Worm (Caenorhabditis elegans): ENCODE measurements around the gene Y38E10A.28.

- no peak for TF ChIP-seq hmg-4 (GFP tag; optimal IDR thresholded peaks at IDR 0.05)
- TF ChIP-seq tbx-37 (GFP tag; conservative IDR thresholded peaks at IDR 0.05), result no peak
- no peak for TF ChIP-seq B0310.2 (tag; optimal IDR thresholded peaks at IDR 0.05)
- no peak for TF ChIP-seq ceh-36 (tag; optimal IDR thresholded peaks at IDR 0.05)
- no peak for TF ChIP-seq tbx-11 (GFP tag; IDR thresholded peaks at IDR 0.05)
- TF ChIP-seq ama-1 (optimal IDR thresholded peaks at IDR 0.05), result no peak
- TF ChIP-seq aly-1 (tag; optimal IDR thresholded peaks at IDR 0.05), result no peak
- no peak for TF ChIP-seq tra-4 (tag; optimal IDR thresholded peaks at IDR 0.05)
- TF ChIP-seq hmbx-1 (tag; optimal IDR thresholded peaks at IDR 0.05), result no peak
- TF ChIP-seq F13C5.2 (tag; optimal IDR thresholded peaks at IDR 0.05), result no peak
- TF ChIP-seq ceh-13 (GFP tag; optimal IDR thresholded peaks at IDR 0.05), result no peak
- no peak for TF ChIP-seq flt-1 (GFP tag; IDR thresholded peaks at IDR 0.05)
- no peak for TF ChIP-seq ets-7 (tag; optimal IDR thresholded peaks at IDR 0.05)
- no peak for TF ChIP-seq pes-1 (GFP tag; IDR thresholded peaks at IDR 0.05)
These were observed 43.0 kb downstream of the Y38E10A.28 start for ce11 chrII:12672512-12672911.

All from whole organism, early embryonic.